Worm (Caenorhabditis elegans) whole organism, L3 larva: ENCODE measurements around the gene Y105C5B.3.
A peak's percentile ranks its signal among the peaks of the same experiment; 100 is the strongest.

Experiments
- R02D3.7 ChIP-seq: fragments of 150-350 bp; optimal IDR thresholded peaks from 2 replicates; lab custom pipeline; 2014; ENCODE audit warnings: missing biosample characterization, missing genetic modification characterization
- ZK546.5 ChIP-seq: sonication (generic microtip); optimal IDR thresholded peaks from 2 replicates; lab custom pipeline; 2017; ENCODE audit warnings: missing biosample characterization, missing genetic modification characterization
- aly-2 ChIP-seq: fragments of 150-350 bp; optimal IDR thresholded peaks from 2 replicates; lab custom pipeline; 2014; ENCODE audit warnings: missing biosample characterization, missing genetic modification characterization
- ceh-16 ChIP-seq: sonication (generic microtip); optimal IDR thresholded peaks from 2 replicates; lab custom pipeline; 2017; ENCODE audit warnings: missing biosample characterization, missing genetic modification characterization
- ceh-28 ChIP-seq: fragments of 150-350 bp; optimal IDR thresholded peaks from 2 replicates; lab custom pipeline; 2014; ENCODE audit warnings: missing biosample characterization, missing genetic modification reagents, missing genetic modification characterization
- ceh-82 ChIP-seq: fragments of 150-350 bp; optimal IDR thresholded peaks from 2 replicates; lab custom pipeline; 2014; ENCODE audit warnings: missing biosample characterization, missing genetic modification characterization
- ceh-9 ChIP-seq: sonication (generic microtip); optimal IDR thresholded peaks from 2 replicates; lab custom pipeline; 2018; ENCODE audit warnings: missing biosample characterization, missing genetic modification characterization
- daf-12 ChIP-seq: fragments of 150-350 bp; optimal IDR thresholded peaks from 2 replicates; lab custom pipeline; 2014; ENCODE audit warnings: missing biosample characterization, missing genetic modification reagents, missing genetic modification characterization
- egl-27 ChIP-seq: sonication (generic microtip); optimal IDR thresholded peaks from 4 replicates; lab custom pipeline; 2017; ENCODE audit warnings: missing biosample characterization, missing genetic modification reagents, missing genetic modification characterization
- elt-1 ChIP-seq: fragments of 150-350 bp; optimal IDR thresholded peaks from 2 replicates; lab custom pipeline; 2014; ENCODE audit warnings: missing biosample characterization, missing genetic modification characterization
- elt-2 ChIP-seq: sonication (generic microtip); optimal IDR thresholded peaks from 2 replicates; lab custom pipeline; 2016; ENCODE audit warnings: missing genetic modification reagents, mild to moderate bottlenecking, missing genetic modification characterization, missing compliant biosample characterization
- elt-3 ChIP-seq, 3 experiments: fragments of 150-350 bp in 1 of 3; sonication (generic microtip) in 2 of 3; optimal IDR thresholded peaks; 2 replicates in 2 of 3; 4 replicates in 1 of 3; lab custom pipeline; 2014 to 2017; ENCODE audit warnings: missing biosample characterization in 3 of 3, missing genetic modification characterization in 3 of 3
- fkh-10 ChIP-seq: sonication (generic microtip); optimal IDR thresholded peaks from 2 replicates; lab custom pipeline; 2017; ENCODE audit warnings: missing biosample characterization, missing genetic modification reagents, missing genetic modification characterization
- fkh-2 ChIP-seq: fragments of 150-350 bp; optimal IDR thresholded peaks from 2 replicates; lab custom pipeline; 2014; ENCODE audit warnings: missing biosample characterization, missing genetic modification reagents, missing genetic modification characterization
- hmg-11 ChIP-seq: sonication (generic microtip); optimal IDR thresholded peaks from 2 replicates; lab custom pipeline; 2016; ENCODE audit warnings: missing genetic modification characterization, missing compliant biosample characterization
- jun-1 ChIP-seq: fragments of 150-350 bp; optimal IDR thresholded peaks from 2 replicates; lab custom pipeline; 2014; ENCODE audit warnings: missing biosample characterization, missing genetic modification reagents, missing genetic modification characterization
- lin-39 ChIP-seq: fragments of 150-350 bp; optimal IDR thresholded peaks from 2 replicates; lab custom pipeline; 2018; ENCODE audit warnings: missing biosample characterization, missing genetic modification reagents, missing genetic modification characterization
- lsy-12 ChIP-seq: sonication (generic microtip); optimal IDR thresholded peaks from 2 replicates; lab custom pipeline; 2016; ENCODE audit warnings: mild to moderate bottlenecking, missing genetic modification characterization, missing compliant biosample characterization
- mml-1 ChIP-seq: fragments of 150-350 bp; sonication (generic microtip); optimal IDR thresholded peaks from 3 replicates; lab custom pipeline; 2014; ENCODE audit warnings: missing biosample characterization, missing genetic modification characterization
- nfya-1 ChIP-seq: sonication (generic microtip); optimal IDR thresholded peaks from 2 replicates; lab custom pipeline; 2017; ENCODE audit warnings: missing genetic modification characterization, mild to moderate bottlenecking, missing compliant biosample characterization, antibody characterized with exemption, moderate library complexity; ENCODE audit not compliant: insufficient read depth
- nhr-11 ChIP-seq: fragments of 150-350 bp; optimal IDR thresholded peaks from 2 replicates; lab custom pipeline; 2014; ENCODE audit warnings: missing biosample characterization, missing genetic modification characterization
- nhr-12 ChIP-seq: fragments of 150-350 bp; optimal IDR thresholded peaks from 2 replicates; lab custom pipeline; 2014; ENCODE audit warnings: missing biosample characterization, missing genetic modification characterization
- nhr-25 ChIP-seq: sonication (generic microtip); optimal IDR thresholded peaks from 2 replicates; lab custom pipeline; 2017; ENCODE audit warnings: missing biosample characterization, missing genetic modification characterization
- nhr-28 ChIP-seq: fragments of 150-350 bp; optimal IDR thresholded peaks from 2 replicates; lab custom pipeline; 2014; ENCODE audit warnings: missing biosample characterization, missing genetic modification characterization
- nhr-67 ChIP-seq: fragments of 150-350 bp; optimal IDR thresholded peaks from 2 replicates; lab custom pipeline; 2014; ENCODE audit warnings: missing biosample characterization, missing genetic modification characterization
- nhr-76 ChIP-seq: fragments of 150-350 bp; sonication (generic microtip); optimal IDR thresholded peaks from 5 replicates; lab custom pipeline; 2014; ENCODE audit warnings: missing biosample characterization, missing genetic modification characterization
- pha-4 ChIP-seq: fragments of 150-350 bp; optimal IDR thresholded peaks from 2 replicates; lab custom pipeline; 2014; ENCODE audit warnings: missing biosample characterization, missing genetic modification reagents, missing genetic modification characterization
- pqm-1 ChIP-seq: fragments of 150-350 bp; optimal IDR thresholded peaks from 2 replicates; lab custom pipeline; 2017; ENCODE audit warnings: missing biosample characterization, missing genetic modification characterization, inconsistent platforms
- sea-2 ChIP-seq: fragments of 150-350 bp; sonication (generic microtip); optimal IDR thresholded peaks from 4 replicates; lab custom pipeline; 2014; ENCODE audit warnings: missing biosample characterization, missing genetic modification reagents, missing genetic modification characterization
- skn-1 ChIP-seq: fragments of 150-350 bp; optimal IDR thresholded peaks from 2 replicates; lab custom pipeline; 2014; ENCODE audit warnings: missing biosample characterization, missing genetic modification characterization
- snpc-4 ChIP-seq: fragments of 150-350 bp; optimal IDR thresholded peaks from 2 replicates; lab custom pipeline; 2014; ENCODE audit warnings: missing biosample characterization, missing genetic modification characterization
- tbx-2 ChIP-seq: sonication (generic microtip); optimal IDR thresholded peaks from 2 replicates; lab custom pipeline; 2016; ENCODE audit warnings: mild to moderate bottlenecking, missing genetic modification characterization, missing compliant biosample characterization
- unc-39 ChIP-seq: sonication (generic microtip); optimal IDR thresholded peaks from 4 replicates; lab custom pipeline; 2017; ENCODE audit warnings: missing biosample characterization, missing genetic modification characterization
- ztf-11 ChIP-seq: fragments of 150-350 bp; optimal IDR thresholded peaks from 2 replicates; lab custom pipeline; 2014; ENCODE audit warnings: missing biosample characterization, missing genetic modification characterization
- ztf-4 ChIP-seq: fragments of 150-350 bp; optimal IDR thresholded peaks from 2 replicates; lab custom pipeline; 2014; ENCODE audit warnings: missing biosample characterization, missing genetic modification characterization

The Y105C5B.3 gene

DNA sequence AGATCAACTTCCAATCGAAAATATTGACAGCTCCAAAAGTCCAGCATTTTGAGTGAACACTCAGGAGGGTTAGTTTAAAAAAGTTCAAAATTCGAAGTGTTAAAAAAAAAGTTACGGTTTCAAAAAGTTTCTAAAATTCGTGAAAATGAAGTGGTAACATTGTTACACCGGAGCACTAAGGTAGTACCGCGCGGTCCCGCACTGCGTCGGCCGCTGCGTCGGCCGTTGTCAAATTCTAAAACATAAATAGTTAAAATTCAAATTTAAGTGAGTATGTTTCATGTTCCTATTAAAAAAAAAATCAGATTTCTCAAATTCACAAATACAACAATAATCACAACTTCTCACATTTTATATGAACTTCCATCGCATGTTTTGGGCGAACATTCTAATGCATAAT lies 15.7 kb upstream of the Y105C5B.3 start:
- TF ChIP-seq nhr-76 (no peak), ceh-82 (tag; lab: Kevin White, UChicago) (no peak), snpc-4 (no peak), unc-39 (tag; lab: Kevin White, UChicago) (no peak), ceh-28 (tag; lab: Kevin White, UChicago) (no peak)

DNA sequence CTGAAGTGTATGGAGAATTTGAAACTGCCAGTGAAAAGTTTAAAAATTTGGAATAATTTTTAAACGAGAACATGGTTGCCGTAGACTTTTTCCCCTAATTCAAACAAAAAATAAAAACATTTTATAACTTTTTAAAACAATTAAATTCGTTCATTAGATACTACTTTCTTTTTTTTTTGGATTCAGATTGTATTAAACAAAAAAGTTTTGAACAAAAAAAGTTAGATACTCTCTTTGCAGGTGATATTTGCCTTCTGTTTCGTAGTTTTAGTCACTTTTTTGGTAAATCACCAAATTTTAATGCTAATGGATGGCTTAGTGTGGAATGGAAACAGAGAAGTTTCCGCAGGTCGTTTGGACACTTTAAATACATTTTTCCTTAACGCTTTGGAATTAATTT lies 13.7 kb upstream of the Y105C5B.3 start, which contains the start of gene Y105C5B.1:
Gene Y105C5B.1, plus strand, starts transcription at position 301 of the 400 bp plus-strand sequence.
- TF ChIP-seq jun-1 (tag; lab: Kevin White, UChicago) (no peak), nhr-67 (tag; lab: Kevin White, UChicago) (no peak), fkh-10 (GFP tag; lab: Kevin White, UChicago) (no peak), hmg-11 (tag; lab: Kevin White, UChicago) (no peak), lin-39 (tag; lab: Kevin White, UChicago) (no peak)
- TF ChIP-seq, all 47 proteins: peak for 0

DNA sequence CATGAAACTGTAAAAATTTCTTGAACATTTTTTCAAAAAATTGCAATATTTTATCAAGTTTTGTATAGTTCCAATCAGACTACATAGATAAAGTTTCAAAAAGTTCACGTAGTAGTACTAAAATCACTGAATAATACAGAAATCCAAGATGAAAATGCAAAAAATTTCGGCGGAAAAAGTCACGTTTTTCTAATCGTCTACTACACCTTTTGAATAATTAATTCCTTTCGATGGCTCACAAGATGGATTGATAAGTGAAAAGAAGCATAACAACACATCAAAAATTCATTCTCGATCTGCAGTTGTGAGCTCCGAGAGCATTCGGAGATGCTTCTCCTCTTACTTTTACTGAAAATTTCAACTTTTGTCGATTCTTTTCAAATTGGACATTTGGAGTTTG lies 11.4 kb upstream of the Y105C5B.3 start, which contains the start of gene gcy-25:
Gene gcy-25, plus strand, starts transcription at position 301 of the 400 bp plus-strand sequence.
- TF ChIP-seq aly-2 (tag; lab: Kevin White, UChicago) (no peak), nhr-28 (tag; lab: Kevin White, UChicago) (no peak), nhr-67 (tag; lab: Kevin White, UChicago) (no peak), ZK546.5 (tag; lab: Kevin White, UChicago) (no peak), nhr-12 (tag; lab: Kevin White, UChicago) (no peak), skn-1 (no peak), tbx-2 (tag; lab: Kevin White, UChicago) (no peak), elt-2 (no peak)

DNA sequence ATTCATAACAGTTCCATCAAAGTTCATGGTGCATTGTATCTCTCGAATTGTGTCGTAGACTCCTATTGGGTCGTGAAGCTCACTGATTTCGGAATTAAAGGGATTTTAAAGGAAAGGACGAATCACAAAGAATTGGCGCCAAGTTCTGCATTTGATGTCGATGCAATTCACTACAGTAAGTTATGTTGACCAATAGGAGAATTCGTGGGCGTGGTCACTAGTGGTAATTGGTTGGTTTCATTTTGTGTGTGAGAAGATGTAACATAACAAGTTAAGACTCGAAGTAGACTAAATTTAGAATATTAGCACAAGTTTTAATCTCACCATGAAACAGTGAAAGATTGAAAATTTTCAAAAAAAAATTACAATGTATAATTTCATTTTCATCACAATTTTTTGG lies 5.8 kb upstream of the Y105C5B.3 start:
- TF ChIP-seq elt-2 (no peak), nhr-25 (no peak), ceh-16 (no peak), nhr-12 (tag; lab: Kevin White, UChicago) (no peak), fkh-10 (GFP tag; lab: Kevin White, UChicago) (no peak), lsy-12 (no peak), nfya-1 (tag; lab: Kevin White, UChicago) (peak; percentile 70), skn-1 (no peak), ceh-82 (tag; lab: Kevin White, UChicago) (no peak)
- TF ChIP-seq, all 47 proteins: peak for 1

- no peak for TF ChIP-seq elt-3 (tag; optimal IDR thresholded peaks at IDR 0.05; lab: Kevin White, UChicago)
- no peak for TF ChIP-seq pqm-1
- TF ChIP-seq daf-12 (tag; lab: Kevin White, UChicago): no peak
- no peak for TF ChIP-seq jun-1 (tag; lab: Kevin White, UChicago)
- TF ChIP-seq pha-4 (tag; lab: Kevin White, UChicago): no peak
- TF ChIP-seq snpc-4: no peak
- no peak for TF ChIP-seq unc-39 (tag; lab: Kevin White, UChicago)
- no peak for TF ChIP-seq ceh-16
- TF ChIP-seq elt-1 (tag; lab: Kevin White, UChicago): no peak
- TF ChIP-seq ceh-82 (tag; lab: Kevin White, UChicago): no peak
- no peak for TF ChIP-seq skn-1
- TF ChIP-seq egl-27 (tag; lab: Kevin White, UChicago): no peak
- TF ChIP-seq ceh-9 (tag; lab: Kevin White, UChicago): no peak
- TF ChIP-seq elt-2: no peak
- TF ChIP-seq nhr-11 (tag; lab: Kevin White, UChicago): no peak
- TF ChIP-seq mml-1 (tag; lab: Kevin White, UChicago): no peak
- TF ChIP-seq nhr-25: no peak
Measured at ce11 chrIV:15880114-15880513, 3.9 kb upstream of the Y105C5B.3 start.

- TF ChIP-seq R02D3.7 (tag; lab: Kevin White, UChicago) (no peak), lsy-12 (no peak), ztf-11 (tag; lab: Kevin White, UChicago) (no peak), fkh-10 (GFP tag; lab: Kevin White, UChicago) (no peak), tbx-2 (tag; lab: Kevin White, UChicago) (no peak), ceh-28 (tag; lab: Kevin White, UChicago) (no peak), ceh-16 (no peak), nhr-12 (tag; lab: Kevin White, UChicago) (no peak), nhr-28 (tag; lab: Kevin White, UChicago) (no peak), ztf-4 (tag; lab: Kevin White, UChicago) (no peak), fkh-2 (tag; lab: Kevin White, UChicago) (no peak), elt-1 (tag; lab: Kevin White, UChicago) (no peak), sea-2 (GFP tag; lab: Kevin White, UChicago) (no peak), snpc-4 (no peak)
Measured at ce11 chrIV:15894133-15894532, 10.1 kb downstream of the Y105C5B.3 start, which contains the start of gene srv-14. srv-14 (minus strand) TSS chrIV:15894233.
